Fruit fly (Drosophila melanogaster) whole organism, larva: ENCODE results near the gene Mlc2.
A peak's percentile ranks its signal among the peaks of the same experiment; 100 is the strongest.

Experiments
- noc ChIP-seq: fragments of 200-800 bp; sonication (Bioruptor generic); optimal IDR thresholded peaks from 3 replicates; lab custom pipeline; 2019; ENCODE audit warnings: missing biosample characterization, mild to moderate bottlenecking, missing genetic modification characterization, moderate library complexity

The Mlc2 gene

dm6 chr3R:30164162-30164561, 10.2 kb downstream of the Mlc2 start:
- no peak for TF ChIP-seq noc

- TF ChIP-seq noc: no peak
Observed at dm6 chr3R:30163228-30163627, 11.1 kb downstream of the Mlc2 start.

dm6 chr3R:30160312-30160942, 13.9 kb downstream of the Mlc2 start, which contains the start of gene CG11498:
Gene CG11498, minus strand, starts transcription at chr3R:30160473.
- no peak for TF ChIP-seq noc

dm6 chr3R:30153864-30154263, 20.5 kb downstream of the Mlc2 start:
- no peak for TF ChIP-seq noc

dm6 chr3R:30151300-30152109, 22.8 kb downstream of the Mlc2 start, which contains the start of gene CG15529:
Gene CG15529, plus strand, starts transcription at chr3R:30152059.
- TF ChIP-seq noc: no peak

dm6 chr3R:30150602-30151001, 23.7 kb downstream of the Mlc2 start:
- no peak for TF ChIP-seq noc

- no peak for TF ChIP-seq noc
Observed at dm6 chr3R:30149506-30149905, 24.8 kb downstream of the Mlc2 start, which contains the start of gene AdoR. Gene AdoR, minus strand, starts transcription at chr3R:30149606.

dm6 chr3R:30134063-30135047, 40.0 kb downstream of the Mlc2 start, which contains the start of gene Tpi:
Gene Tpi, minus strand, starts transcription at chr3R:30134599.
- peak; percentile 1 for TF ChIP-seq noc

- no peak for TF ChIP-seq noc
Observed at dm6 chr3R:30132295-30132694, 42.1 kb downstream of the Mlc2 start, which contains the start of gene CG31029. Gene CG31029, minus strand, starts transcription at chr3R:30132395.

- no peak for TF ChIP-seq noc
Observed at dm6 chr3R:30129019-30129418, 45.3 kb downstream of the Mlc2 start, which contains the start of gene Ppi1. Gene Ppi1, minus strand, starts transcription at chr3R:30129119.

dm6 chr3R:30124635-30125034, 49.7 kb downstream of the Mlc2 start, which contains the start of gene CG45073:
Gene CG45073, minus strand, starts transcription at chr3R:30124735.
- no peak for TF ChIP-seq noc

- no peak for TF ChIP-seq noc
Observed at dm6 chr3R:30123163-30123562, 51.2 kb downstream of the Mlc2 start, which contains the start of gene CG45072. Gene CG45072, minus strand, starts transcription at chr3R:30123263.

dm6 chr3R:30121731-30122130, 52.6 kb downstream of the Mlc2 start:
- TF ChIP-seq noc: no peak
